Worm (Caenorhabditis elegans): Measurements from ENCODE around the gene pam-1.
"Not testable (repeated sequence)": the region's sequence is repeated elsewhere in the genome, so short reads cannot be mapped to it uniquely, and the experiment has no call there.

pam-1 gene

DNA sequence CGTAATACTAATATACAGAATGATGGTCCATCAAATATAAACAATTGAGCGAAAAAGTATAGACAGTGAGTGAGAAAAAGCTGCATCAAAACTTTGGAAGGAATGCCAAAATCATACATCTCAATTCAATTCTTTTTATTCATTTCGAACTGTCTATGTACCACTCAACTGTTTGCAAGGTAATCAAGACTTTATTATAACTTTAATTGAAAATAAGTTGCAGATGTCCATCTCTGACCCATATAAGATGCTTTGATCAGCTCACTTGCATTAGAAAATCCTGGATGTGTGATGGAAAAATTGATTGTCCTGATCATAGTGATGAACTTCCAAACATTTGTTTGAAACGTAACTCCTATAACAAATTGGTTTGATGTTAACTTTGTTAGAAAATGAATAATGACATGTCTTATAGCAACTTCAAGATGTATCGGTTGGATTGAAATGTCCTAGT lies 17.0 kb upstream of the pam-1 start, which contains the start of gene F32E10.8:
Gene F32E10.8 (plus strand): TSS at position 51 of the 454 bp plus-strand sequence.
- TF ChIP-seq klf-2 (GFP tag; conservative IDR thresholded peaks at IDR 0.05) (no peak), ref-1 (GFP tag; conservative IDR thresholded peaks at IDR 0.05) (no peak), ztf-23 (GFP tag; IDR thresholded peaks at IDR 0.05) (no peak), flt-1 (GFP tag; IDR thresholded peaks at IDR 0.05) (no peak), med-1 (GFP tag; optimal IDR thresholded peaks at IDR 0.05; ENCODE audit: insufficient read depth) (no peak), cog-1 (tag; optimal IDR thresholded peaks at IDR 0.05) (no peak)

DNA sequence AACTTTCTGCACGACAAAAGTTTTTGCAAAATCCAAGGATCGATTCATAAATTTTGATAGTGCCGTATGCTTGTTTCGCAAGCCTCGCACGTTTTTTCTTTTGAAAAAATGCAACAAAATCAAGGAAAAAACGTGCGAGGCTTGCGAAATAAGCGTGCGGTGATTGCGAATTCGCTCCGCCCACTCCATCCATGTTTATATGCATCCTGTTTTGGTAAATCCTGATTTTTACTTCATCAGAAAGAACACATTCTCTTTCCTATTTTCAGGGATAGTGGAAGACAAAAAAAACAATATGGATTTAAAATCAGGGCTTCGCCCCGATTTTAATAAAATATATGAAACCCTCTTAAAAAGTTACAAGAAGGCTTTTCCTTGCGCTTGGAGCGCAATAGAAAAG lies 13.2 kb upstream of the pam-1 start, which contains the start of gene F32E10.9:
Gene F32E10.9 (minus strand): TSS at position 101 of the 400 bp plus-strand sequence.
- not testable (repeated sequence) for TF ChIP-seq tab-1, ztf-29, ztf-23 (GFP tag; IDR thresholded peaks at IDR 0.05)

DNA sequence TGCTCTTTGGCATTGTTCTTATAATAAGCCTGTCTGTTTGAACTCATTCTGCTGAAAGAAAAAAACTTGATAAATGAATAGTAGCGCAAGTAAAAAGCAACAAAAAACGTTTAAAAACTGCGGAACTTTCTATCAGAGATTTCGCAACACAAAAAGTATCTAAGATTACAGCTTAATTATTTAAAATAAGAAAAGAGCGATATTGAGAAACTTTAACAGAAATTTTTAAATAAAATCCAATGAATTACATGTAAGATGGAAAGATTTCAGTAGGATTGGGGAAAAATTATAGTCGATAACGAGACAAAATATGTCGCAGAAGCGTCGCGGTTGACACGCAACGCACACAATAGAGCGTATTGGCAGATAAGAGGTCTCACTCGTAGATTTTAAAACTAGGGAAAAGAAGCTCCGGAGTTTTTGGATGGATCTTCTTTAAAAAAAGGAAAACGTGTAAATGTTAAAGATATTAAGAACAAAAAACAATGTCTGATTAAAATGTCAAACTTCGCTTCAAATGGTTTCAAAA lies 11.1 kb upstream of the pam-1 start, which contains the start of gene ima-3:
Gene ima-3 (minus strand): TSS at position 51 of the 529 bp plus-strand sequence.
- no peak for TF ChIP-seq ref-1 (GFP tag; conservative IDR thresholded peaks at IDR 0.05)
- TF ChIP-seq ztf-23 (GFP tag; IDR thresholded peaks at IDR 0.05): no peak
- no peak for TF ChIP-seq tab-1 (GFP tag; IDR thresholded peaks at IDR 0.05)
- TF ChIP-seq cog-1 (tag; optimal IDR thresholded peaks at IDR 0.05): no peak
- no peak for TF ChIP-seq klf-2 (GFP tag; conservative IDR thresholded peaks at IDR 0.05)
- no peak for TF ChIP-seq flt-1 (GFP tag; IDR thresholded peaks at IDR 0.05)
- no peak for TF ChIP-seq med-1 (GFP tag; optimal IDR thresholded peaks at IDR 0.05; ENCODE audit: insufficient read depth)
- TF ChIP-seq ztf-29 (GFP tag; IDR thresholded peaks at IDR 0.05): no peak
- no peak for TF ChIP-seq T22C8.4 (GFP tag; IDR thresholded peaks at IDR 0.05)

DNA sequence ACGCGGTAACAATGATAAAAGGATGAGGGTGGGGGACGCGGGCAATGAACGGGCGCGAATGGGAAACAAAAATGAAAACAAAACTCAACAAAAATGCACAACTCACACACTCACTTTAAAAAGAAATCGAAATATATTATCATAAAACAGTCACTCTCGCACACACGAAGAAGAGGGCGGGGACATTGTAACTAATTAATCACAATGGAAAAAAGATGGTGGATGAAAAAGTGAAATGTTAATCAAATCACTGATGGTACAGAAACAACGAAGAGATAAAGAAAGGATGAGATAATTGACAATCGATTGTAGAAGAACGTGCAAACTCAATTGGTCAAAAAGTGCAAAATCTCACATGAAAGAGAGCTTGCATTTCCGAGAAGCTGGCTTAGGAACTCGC lies 8.6 kb upstream of the pam-1 start:
- TF ChIP-seq ref-1 (GFP tag; conservative IDR thresholded peaks at IDR 0.05): no peak
- no peak for TF ChIP-seq T22C8.4 (GFP tag; IDR thresholded peaks at IDR 0.05)
- TF ChIP-seq tab-1 (GFP tag; IDR thresholded peaks at IDR 0.05): no peak
- no peak for TF ChIP-seq ztf-23 (GFP tag; IDR thresholded peaks at IDR 0.05)
- no peak for TF ChIP-seq flt-1 (GFP tag; IDR thresholded peaks at IDR 0.05)

DNA sequence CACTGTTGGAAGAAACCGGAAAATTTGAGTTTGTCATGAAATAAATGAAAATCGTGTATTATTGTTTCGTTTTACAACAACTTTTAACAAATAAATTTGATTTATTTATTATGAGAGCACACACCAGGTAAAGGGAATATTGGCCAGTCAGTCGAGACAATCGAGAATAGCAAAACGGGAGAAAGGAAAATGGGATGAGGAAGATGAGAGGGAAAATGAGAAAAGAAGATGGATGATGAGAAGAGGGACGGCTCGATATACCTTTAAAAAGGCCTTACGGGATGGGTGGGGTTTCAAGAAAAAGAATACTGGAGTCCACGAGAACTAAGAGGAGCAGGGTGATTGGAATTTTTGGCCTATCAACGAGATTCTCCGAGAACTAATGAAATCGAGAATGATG lies 8.0 kb upstream of the pam-1 start:
- no peak for TF ChIP-seq flt-1 (GFP tag; IDR thresholded peaks at IDR 0.05)
- no peak for TF ChIP-seq tab-1 (GFP tag; IDR thresholded peaks at IDR 0.05)
- TF ChIP-seq med-1 (GFP tag; optimal IDR thresholded peaks at IDR 0.05; ENCODE audit: insufficient read depth): no peak
- TF ChIP-seq ztf-29 (GFP tag; IDR thresholded peaks at IDR 0.05): no peak
- no peak for TF ChIP-seq cog-1 (tag; optimal IDR thresholded peaks at IDR 0.05)
- no peak for TF ChIP-seq ztf-23 (GFP tag; IDR thresholded peaks at IDR 0.05)
- no peak for TF ChIP-seq T22C8.4 (GFP tag; IDR thresholded peaks at IDR 0.05)
- TF ChIP-seq ref-1 (GFP tag; conservative IDR thresholded peaks at IDR 0.05): no peak
- no peak for TF ChIP-seq klf-2 (GFP tag; conservative IDR thresholded peaks at IDR 0.05)

DNA sequence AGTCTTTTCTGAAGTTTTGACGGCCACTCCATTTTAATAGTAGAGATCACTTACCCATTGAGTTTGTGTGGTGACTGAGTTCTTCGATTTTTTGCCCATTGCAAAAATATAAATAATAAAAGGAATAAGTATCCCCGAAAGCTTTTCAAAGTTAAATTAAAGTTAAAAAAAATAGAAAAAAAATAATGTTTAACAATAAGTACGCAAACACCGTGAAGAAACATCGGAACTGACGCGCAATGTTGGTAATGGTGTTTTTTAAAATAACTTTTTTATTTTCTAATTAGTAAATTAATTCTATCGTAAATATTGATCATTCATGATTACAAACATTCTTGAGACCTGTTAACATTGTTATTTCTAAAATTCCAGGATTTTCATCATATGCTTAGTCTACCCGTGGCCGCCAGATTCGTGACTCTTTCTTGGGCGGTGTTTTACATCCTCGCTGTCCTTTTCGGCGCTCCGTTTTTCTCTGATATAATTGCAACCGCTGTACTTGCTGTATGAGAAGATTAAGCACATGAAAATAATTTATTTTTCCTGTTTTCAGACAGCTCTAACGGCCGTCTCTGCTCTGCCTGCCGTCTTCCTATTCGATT lies 5.8 kb upstream of the pam-1 start, which contains the start of the genes F49E8.7, F49E8.8 and nprl-2:
Gene F49E8.7 (minus strand): TSS at position 101 of the 602 bp plus-strand sequence.
Gene F49E8.8 (plus strand): TSS at position 373 of the 602 bp plus-strand sequence.
Gene nprl-2 (plus strand): TSS at position 552 of the 602 bp plus-strand sequence.
- TF ChIP-seq ztf-23 (GFP tag; IDR thresholded peaks at IDR 0.05) (no peak), ztf-29 (GFP tag; IDR thresholded peaks at IDR 0.05) (no peak), tab-1 (GFP tag; IDR thresholded peaks at IDR 0.05) (no peak), cog-1 (tag; optimal IDR thresholded peaks at IDR 0.05) (no peak), ref-1 (GFP tag; conservative IDR thresholded peaks at IDR 0.05) (no peak), klf-2 (GFP tag; conservative IDR thresholded peaks at IDR 0.05) (no peak), flt-1 (GFP tag; IDR thresholded peaks at IDR 0.05) (no peak), med-1 (GFP tag; optimal IDR thresholded peaks at IDR 0.05; ENCODE audit: insufficient read depth) (no peak), T22C8.4 (GFP tag; IDR thresholded peaks at IDR 0.05) (no peak)

DNA sequence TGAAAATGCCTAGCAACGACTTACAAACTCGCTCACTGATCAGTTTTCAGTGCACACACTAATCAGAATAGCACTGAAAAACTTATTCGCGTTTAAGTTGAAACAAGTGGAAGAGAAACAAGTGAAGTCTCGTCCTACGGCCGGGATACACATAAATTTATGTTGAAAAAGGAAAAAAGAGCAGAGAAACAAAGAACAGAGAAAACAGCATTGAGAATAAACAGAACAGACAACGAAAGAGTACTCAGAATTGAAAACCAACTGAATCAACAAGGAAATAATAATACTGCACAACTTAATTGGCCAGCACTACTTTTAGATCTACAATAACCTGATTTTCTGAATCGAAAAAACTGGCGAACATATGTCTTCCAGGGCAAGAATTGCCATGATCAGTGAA lies 3.7 kb upstream of the pam-1 start, which contains the start of gene F49E8.6:
Gene F49E8.6 (minus strand): TSS at position 317 of the 400 bp plus-strand sequence.
- TF ChIP-seq ztf-29 (GFP tag; IDR thresholded peaks at IDR 0.05) (no peak), T22C8.4 (GFP tag; IDR thresholded peaks at IDR 0.05) (no peak), med-1 (GFP tag; optimal IDR thresholded peaks at IDR 0.05; ENCODE audit: insufficient read depth) (no peak), ref-1 (GFP tag; conservative IDR thresholded peaks at IDR 0.05) (no peak), ztf-23 (GFP tag; IDR thresholded peaks at IDR 0.05) (no peak), tab-1 (GFP tag; IDR thresholded peaks at IDR 0.05) (no peak), flt-1 (GFP tag; IDR thresholded peaks at IDR 0.05) (no peak), cog-1 (tag; optimal IDR thresholded peaks at IDR 0.05) (no peak), klf-2 (GFP tag; conservative IDR thresholded peaks at IDR 0.05) (no peak)

DNA sequence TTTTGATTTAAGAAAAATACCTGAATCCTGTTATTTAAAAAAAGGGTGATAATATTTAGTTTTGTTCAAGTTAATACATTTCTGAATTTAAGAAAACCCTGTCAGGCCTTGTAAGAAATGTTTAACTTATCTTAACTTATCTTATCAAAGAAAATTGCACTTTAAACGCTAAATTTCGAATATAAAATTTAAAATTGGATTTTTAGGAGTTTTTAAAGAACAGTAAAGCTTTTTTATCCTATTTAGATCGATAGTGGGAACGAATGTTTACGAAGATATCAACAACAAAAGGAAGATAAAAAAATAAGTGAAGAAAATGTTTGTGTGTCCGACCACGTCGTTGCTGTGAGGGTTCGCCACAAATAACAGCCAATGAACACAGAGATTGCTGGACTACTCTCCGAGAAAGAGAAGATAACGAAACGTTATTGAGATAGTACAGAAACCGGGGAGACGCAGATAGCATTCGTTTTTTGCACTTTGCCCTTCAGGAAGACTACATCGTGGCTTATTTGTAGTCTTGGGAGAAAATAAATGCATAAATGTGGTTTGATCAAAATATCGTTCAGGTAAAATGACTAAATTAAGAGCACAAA lies 2.4 kb upstream of the pam-1 start, which contains the start of gene dif-1:
Gene dif-1 (minus strand): TSS at position 51 of the 596 bp plus-strand sequence.
- no peak for TF ChIP-seq ztf-23 (GFP tag; IDR thresholded peaks at IDR 0.05)
- no peak for TF ChIP-seq med-1 (GFP tag; optimal IDR thresholded peaks at IDR 0.05; ENCODE audit: insufficient read depth)
- no peak for TF ChIP-seq klf-2 (GFP tag; conservative IDR thresholded peaks at IDR 0.05)
- no peak for TF ChIP-seq ref-1 (GFP tag; conservative IDR thresholded peaks at IDR 0.05)
- no peak for TF ChIP-seq tab-1 (GFP tag; IDR thresholded peaks at IDR 0.05)
- TF ChIP-seq T22C8.4 (GFP tag; IDR thresholded peaks at IDR 0.05): no peak
- TF ChIP-seq ztf-29 (GFP tag; IDR thresholded peaks at IDR 0.05): no peak
- no peak for TF ChIP-seq flt-1 (GFP tag; IDR thresholded peaks at IDR 0.05)
- TF ChIP-seq cog-1 (tag; optimal IDR thresholded peaks at IDR 0.05): no peak

DNA sequence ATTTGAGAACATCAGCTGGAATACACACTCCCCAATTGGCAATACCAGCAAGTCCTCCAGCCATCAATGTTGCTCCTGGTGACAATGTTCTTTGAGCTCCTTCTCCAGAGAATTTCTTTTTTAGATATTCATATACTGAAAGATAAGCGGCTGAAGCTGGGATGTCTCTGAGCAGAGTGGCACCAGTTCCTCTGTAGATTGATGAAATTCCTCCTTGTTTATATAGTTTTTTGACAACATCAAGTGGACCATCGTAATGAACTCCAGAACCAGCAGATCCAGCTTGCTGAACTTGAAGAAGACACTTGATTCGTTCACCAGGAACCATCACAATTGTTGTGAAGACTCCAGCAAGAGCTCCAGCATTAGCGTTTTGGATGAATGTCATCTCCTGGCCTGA lies 1.5 kb upstream of the pam-1 start:
- no peak for TF ChIP-seq cog-1 (tag; optimal IDR thresholded peaks at IDR 0.05)
- TF ChIP-seq klf-2 (GFP tag; conservative IDR thresholded peaks at IDR 0.05): no peak
- no peak for TF ChIP-seq flt-1 (GFP tag; IDR thresholded peaks at IDR 0.05)
- no peak for TF ChIP-seq med-1 (GFP tag; optimal IDR thresholded peaks at IDR 0.05; ENCODE audit: insufficient read depth)
- TF ChIP-seq ztf-23 (GFP tag; IDR thresholded peaks at IDR 0.05): no peak
- TF ChIP-seq ztf-29 (GFP tag; IDR thresholded peaks at IDR 0.05): no peak
- no peak for TF ChIP-seq tab-1 (GFP tag; IDR thresholded peaks at IDR 0.05)
- no peak for TF ChIP-seq T22C8.4 (GFP tag; IDR thresholded peaks at IDR 0.05)
- TF ChIP-seq ref-1 (GFP tag; conservative IDR thresholded peaks at IDR 0.05): no peak
